Worm (Caenorhabditis elegans): ENCODE data around the gene col-131.

DNA sequence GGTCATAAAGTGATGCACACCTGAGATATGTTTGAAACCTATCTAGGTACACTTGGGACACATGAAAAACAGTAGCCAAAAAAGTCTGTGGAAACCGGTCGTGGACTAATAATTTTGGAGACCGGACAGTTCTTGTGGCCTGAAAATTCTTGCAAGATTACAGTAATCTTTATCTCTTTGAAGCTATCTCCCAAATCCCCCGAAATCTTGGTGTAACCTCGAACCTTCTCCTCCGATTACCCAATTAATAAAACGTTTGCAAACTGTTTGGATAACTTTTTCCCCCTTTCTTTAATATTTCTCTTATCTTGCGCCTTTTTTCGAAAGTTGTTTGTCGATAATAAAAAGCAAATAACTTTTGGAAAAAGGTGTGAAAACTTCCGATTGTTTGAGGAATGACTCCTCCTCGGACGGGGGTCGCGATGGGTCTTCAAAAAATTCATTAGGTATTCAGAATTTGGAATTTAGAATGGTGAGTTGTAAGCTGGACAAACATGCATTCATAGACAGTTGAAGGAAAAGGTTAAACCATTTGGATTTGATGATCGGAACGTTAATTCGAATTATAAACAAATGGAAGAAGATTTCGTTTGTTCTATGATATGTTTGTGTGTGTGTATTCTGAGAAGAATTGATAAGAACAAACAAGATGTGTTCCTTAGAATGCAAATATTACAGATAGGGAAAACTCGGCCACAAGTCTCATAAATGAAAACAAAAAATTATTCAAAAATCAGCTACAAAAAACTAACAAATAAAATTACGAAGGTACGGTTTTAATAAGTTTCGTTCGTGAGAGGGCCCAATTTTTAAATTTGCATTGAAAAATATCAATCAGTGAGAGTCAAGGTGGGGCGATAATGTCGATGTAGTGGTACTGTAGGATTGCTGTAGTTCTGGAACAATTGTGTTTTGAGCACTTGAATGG lies 16.0 kb upstream of the col-131 start:
- TF ChIP-seq T22C8.4 (GFP tag; IDR thresholded peaks at IDR 0.05) (no peak), ref-1 (GFP tag; conservative IDR thresholded peaks at IDR 0.05) (no peak), flt-1 (GFP tag; IDR thresholded peaks at IDR 0.05) (no peak), klf-2 (GFP tag; conservative IDR thresholded peaks at IDR 0.05) (no peak), med-1 (GFP tag; optimal IDR thresholded peaks at IDR 0.05; ENCODE audit: insufficient read depth) (no peak), ztf-23 (GFP tag; IDR thresholded peaks at IDR 0.05) (no peak), ztf-29 (GFP tag; IDR thresholded peaks at IDR 0.05) (no peak), tab-1 (GFP tag; IDR thresholded peaks at IDR 0.05) (no peak)
